Worm (Caenorhabditis elegans): ENCODE results near the gene R10D12.13.
A peak's percentile ranks its signal among the peaks of the same experiment; 100 is the strongest.

Gene R10D12.13

DNA sequence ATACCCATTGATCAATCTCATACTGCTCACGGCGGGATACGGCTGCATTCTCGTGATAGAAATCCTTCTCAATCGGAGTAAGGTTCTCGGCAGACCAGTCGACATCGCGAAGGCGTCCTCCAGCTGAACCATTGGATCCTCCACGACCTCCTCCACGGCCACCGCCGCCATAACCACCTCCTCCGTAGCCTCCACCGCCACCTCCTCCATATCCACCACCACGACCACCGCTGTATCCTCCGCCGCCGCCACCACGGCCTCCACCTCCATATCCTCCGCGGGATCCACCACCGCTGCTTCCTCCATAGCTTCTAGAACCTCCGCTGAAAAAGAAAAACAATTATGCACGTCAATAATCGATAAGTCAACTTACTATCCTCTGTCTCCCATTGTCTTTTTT lies 49.2 kb downstream of the R10D12.13 start (continued):
- TF ChIP-seq hrde-1 (tag; optimal IDR thresholded peaks at IDR 0.05; ENCODE audit: borderline replicate concordance) (no peak), cebp-1 (GFP tag; IDR thresholded peaks at IDR 0.05) (no peak), cebp-1 (tag; optimal IDR thresholded peaks at IDR 0.05) (no peak), mcd-1 (GFP tag; IDR thresholded peaks at IDR 0.05) (peak; percentile 40; the same call in 1 of the 2 replicates), B0261.1 (tag; optimal IDR thresholded peaks at IDR 0.05) (no peak), hsf-1 (GFP tag; IDR thresholded peaks at IDR 0.05) (peak; percentile 27; the same call in 1 of the 2 replicates), nfyb-1 (GFP tag; IDR thresholded peaks at IDR 0.05) (no peak), lin-26 (GFP tag; IDR thresholded peaks at IDR 0.05) (peak; percentile 45; the same call in 1 of the 2 replicates), F33H1.4 (GFP tag; IDR thresholded peaks at IDR 0.05) (no peak), fkh-3 (tag; optimal IDR thresholded peaks at IDR 0.05) (no peak), hmg-1.2 (GFP tag; IDR thresholded peaks at IDR 0.05) (0 out of 2 replicates have a peak, but pooled peaks have one; percentile 20), hlh-26 (GFP tag; conservative IDR thresholded peaks at IDR 0.05) (no peak), pbrm-1 (GFP tag; IDR thresholded peaks at IDR 0.05) (no peak), ztf-28 (GFP tag; IDR thresholded peaks at IDR 0.05) (no peak)

- TF ChIP-seq tlf-1 (GFP tag; optimal IDR thresholded peaks at IDR 0.05) (peak; percentile 52), F23B12.7 (tag; optimal IDR thresholded peaks at IDR 0.05; ENCODE audit: insufficient read depth) (no peak), Y67H2A.10 (GFP tag; conservative IDR thresholded peaks at IDR 0.05) (peak; percentile 72; the same call in 1 of the 2 replicates), bed-2 (GFP tag; IDR thresholded peaks at IDR 0.05) (no peak), aptf-2 (GFP tag; conservative IDR thresholded peaks at IDR 0.05) (no peak), lin-40 (tag; optimal IDR thresholded peaks at IDR 0.05) (peak; percentile 71), madf-3 (GFP tag; IDR thresholded peaks at IDR 0.05) (peak; percentile 76), F33H1.4 (GFP tag; IDR thresholded peaks at IDR 0.05) (peak; percentile 94), B0336.3 (GFP tag; IDR thresholded peaks at IDR 0.05) (peak; percentile 45; the same call in 1 of the 2 replicates), ceh-79 (tag; optimal IDR thresholded peaks at IDR 0.05) (no peak), F39B2.1 (GFP tag; IDR thresholded peaks at IDR 0.05) (no peak), ekl-4 (GFP tag; IDR thresholded peaks at IDR 0.05) (peak; percentile 76), ceh-27 (GFP tag; optimal IDR thresholded peaks at IDR 0.05) (peak; percentile 52), ztf-6 (GFP tag; IDR thresholded peaks at IDR 0.05) (no peak), F22D6.2 (tag; optimal IDR thresholded peaks at IDR 0.05) (no peak), cebp-2 (GFP tag; IDR thresholded peaks at IDR 0.05) (no peak), efl-1 (GFP tag; optimal IDR thresholded peaks at IDR 0.05) (peak; percentile 81), lsl-1 (GFP tag; optimal IDR thresholded peaks at IDR 0.05) (peak; percentile 72), ceh-58 (GFP tag; IDR thresholded peaks at IDR 0.05) (no peak), mxl-1 (tag; optimal IDR thresholded peaks at IDR 0.05) (no peak), Y53F4B.3 (GFP tag; IDR thresholded peaks at IDR 0.05) (no peak), zfh-2 (GFP tag; conservative IDR thresholded peaks at IDR 0.05) (no peak), snpc-1.3 (tag; optimal IDR thresholded peaks at IDR 0.05; ENCODE audit: insufficient read depth) (no peak), attf-6 (GFP tag; IDR thresholded peaks at IDR 0.05) (no peak), ztf-18 (tag; optimal IDR thresholded peaks at IDR 0.05) (no peak), him-1 (tag; optimal IDR thresholded peaks at IDR 0.05) (no peak), cebp-1 (GFP tag; IDR thresholded peaks at IDR 0.05) (peak; percentile 10; the same call in 1 of the 2 replicates), cebp-1 (tag; optimal IDR thresholded peaks at IDR 0.05) (peak; percentile 91), T26A5.8 (tag; optimal IDR thresholded peaks at IDR 0.05) (no peak), xnd-1 (tag; optimal IDR thresholded peaks at IDR 0.05) (peak; percentile 32), pha-4 (tag; optimal IDR thresholded peaks at IDR 0.05) (no peak), madf-10 (tag; optimal IDR thresholded peaks at IDR 0.05) (peak; percentile 30), pbrm-1 (GFP tag; IDR thresholded peaks at IDR 0.05) (peak; percentile 71), dpl-1 (GFP tag; optimal IDR thresholded peaks at IDR 0.05) (peak; percentile 57), die-1 (tag; optimal IDR thresholded peaks at IDR 0.05) (no peak), nhr-90 (tag; optimal IDR thresholded peaks at IDR 0.05) (no peak), madf-6 (GFP tag; IDR thresholded peaks at IDR 0.05) (peak; percentile 76)
Observed at ce11 chrV:14012002-14012554, 49.9 kb downstream of the R10D12.13 start, which contains the start of the genes ddx-17 and aip-1. Gene ddx-17 (minus strand): TSS chrV:14012052. Gene aip-1 (plus strand): TSS chrV:14012333.

Measured in whole organism, young adult.